Worm (Caenorhabditis elegans) whole organism, L4 larva: Measurements from ENCODE around the gene sru-2.
A peak's percentile ranks its signal among the peaks of the same experiment; 100 is the strongest.

ENCODE experiments used
- F10B5.3 ChIP-seq: sonication (generic microtip); optimal IDR thresholded peaks from 2 replicates; lab custom pipeline; 2016; ENCODE audit warnings: mild to moderate bottlenecking, missing genetic modification characterization, missing compliant biosample characterization
- F37D6.2 ChIP-seq: sonication (generic microtip); optimal IDR thresholded peaks from 2 replicates; lab custom pipeline; 2016; ENCODE audit warnings: mild to moderate bottlenecking, missing genetic modification characterization, missing compliant biosample characterization
- F44E2.7 ChIP-seq: fragments of 200-800 bp; sonication (Bioruptor generic); IDR thresholded peaks from 2 replicates; pipeline ENCODE4 v2.1.2; 2022; ENCODE audit warnings: missing genetic modification characterization, missing compliant biosample characterization
- F49E8.2 ChIP-seq: sonication (generic microtip); optimal IDR thresholded peaks from 2 replicates; lab custom pipeline; 2016; ENCODE audit warnings: missing compliant biosample characterization, mild to moderate bottlenecking, missing genetic modification characterization, borderline replicate concordance
- T20F7.1 ChIP-seq: fragments of 200-800 bp; sonication (Bioruptor generic); optimal IDR thresholded peaks from 2 replicates; lab custom pipeline; 2018; ENCODE audit warnings: mild to moderate bottlenecking, missing genetic modification characterization, missing compliant biosample characterization
- T26A8.4 ChIP-seq: fragments of 200-800 bp; sonication (Bioruptor generic); IDR thresholded peaks from 2 replicates; pipeline ENCODE4 v1.3.6; 2022; ENCODE audit warnings: missing genetic modification characterization, missing compliant biosample characterization
- Y105C5A.15 ChIP-seq: fragments of 200-800 bp; sonication (Bioruptor generic); IDR thresholded peaks from 2 replicates; pipeline ENCODE4 v1.3.6; 2022; ENCODE audit warnings: missing genetic modification characterization, missing compliant biosample characterization
- Y48G9A.11 ChIP-seq: fragments of 200-800 bp; sonication (Bioruptor generic); IDR thresholded peaks from 2 replicates; pipeline ENCODE4 v1.3.6; 2022; ENCODE audit warnings: missing genetic modification reagents, missing genetic modification characterization, missing compliant biosample characterization
- Y5F2A.4 ChIP-seq: fragments of 200-800 bp; sonication (Bioruptor generic); optimal IDR thresholded peaks from 2 replicates; lab custom pipeline; 2018; ENCODE audit warnings: mild to moderate bottlenecking, missing genetic modification characterization, missing compliant biosample characterization
- arid-1 ChIP-seq: fragments of 200-800 bp; sonication (Bioruptor generic); conservative IDR thresholded peaks from 2 replicates; pipeline ENCODE4 v1.3.6; 2022; ENCODE audit warnings: missing genetic modification reagents, missing genetic modification characterization, missing compliant biosample characterization
- ceh-32 ChIP-seq: sonication (generic microtip); optimal IDR thresholded peaks from 2 replicates; lab custom pipeline; 2016; ENCODE audit warnings: mild to moderate bottlenecking, missing genetic modification characterization, missing compliant biosample characterization; ENCODE audit not compliant: poor library complexity
- ces-1 ChIP-seq: fragments of 150-350 bp; sonication (generic microtip); optimal IDR thresholded peaks from 4 replicates; lab custom pipeline; 2014; ENCODE audit warnings: missing biosample characterization, missing genetic modification reagents, missing genetic modification characterization
- cey-2 ChIP-seq: sonication (generic microtip); optimal IDR thresholded peaks from 3 replicates; lab custom pipeline; 2017; ENCODE audit warnings: missing genetic modification characterization, mild to moderate bottlenecking, missing compliant biosample characterization, antibody characterized with exemption, borderline replicate concordance; ENCODE audit not compliant: insufficient read depth
- daf-16 ChIP-seq, 3 experiments: sonication (generic microtip); optimal IDR thresholded peaks; 2 replicates each; lab custom pipeline; 2016 to 2017; ENCODE audit warnings: missing genetic modification characterization in 3 of 3, missing genetic modification reagents in 3 of 3, mild to moderate bottlenecking in 2 of 3, missing compliant biosample characterization in 2 of 3, missing biosample characterization in 1 of 3, moderate library complexity in 1 of 3
- dpl-1 ChIP-seq: fragments of 150-350 bp; optimal IDR thresholded peaks from 2 replicates; lab custom pipeline; 2014; ENCODE audit warnings: missing biosample characterization, missing genetic modification reagents, missing genetic modification characterization
- dve-1 ChIP-seq: sonication (generic microtip); optimal IDR thresholded peaks from 2 replicates; lab custom pipeline; 2017; ENCODE audit warnings: antibody characterized with exemption, mild to moderate bottlenecking, missing genetic modification characterization, missing compliant biosample characterization; ENCODE audit not compliant: insufficient read depth
- fkh-10 ChIP-seq: fragments of 150-350 bp; optimal IDR thresholded peaks from 2 replicates; lab custom pipeline; 2014; ENCODE audit warnings: missing biosample characterization, missing genetic modification reagents, missing genetic modification characterization
- hif-1 ChIP-seq, 2 experiments: sonication (generic microtip); optimal IDR thresholded peaks; 2 replicates each; lab custom pipeline; 2016 to 2017; ENCODE audit warnings: missing compliant biosample characterization in 2 of 2, missing genetic modification characterization in 2 of 2, missing genetic modification reagents in 2 of 2, missing genotype in 2 of 2, mild to moderate bottlenecking in 1 of 2
- hlh-30 ChIP-seq: sonication (generic microtip); optimal IDR thresholded peaks from 2 replicates; lab custom pipeline; 2017; ENCODE audit warnings: antibody characterized with exemption, mild to moderate bottlenecking, missing genetic modification characterization, missing compliant biosample characterization; ENCODE audit not compliant: insufficient read depth
- hmg-1.1 ChIP-seq: fragments of 200-800 bp; sonication (Bioruptor generic); IDR thresholded peaks from 2 replicates; pipeline ENCODE4 v1.3.6; 2022; ENCODE audit warnings: missing genetic modification reagents, missing genetic modification characterization, missing compliant biosample characterization
- jun-1 ChIP-seq: fragments of 150-350 bp; optimal IDR thresholded peaks from 2 replicates; lab custom pipeline; 2014; ENCODE audit warnings: missing biosample characterization, missing genetic modification reagents, missing genetic modification characterization
- lin-13 ChIP-seq: fragments of 150-350 bp; optimal IDR thresholded peaks from 2 replicates; lab custom pipeline; 2014; ENCODE audit warnings: missing biosample characterization, missing genetic modification reagents, missing genetic modification characterization
- lin-15B ChIP-seq: fragments of 150-350 bp; sonication (generic microtip); optimal IDR thresholded peaks from 3 replicates; lab custom pipeline; 2014; ENCODE audit warnings: missing biosample characterization, missing genetic modification characterization
- lin-29 ChIP-seq: fragments of 200-800 bp; sonication (Bioruptor generic); IDR thresholded peaks from 2 replicates; pipeline ENCODE4 v1.3.6; 2022; ENCODE audit warnings: missing genetic modification reagents, missing genetic modification characterization, missing compliant biosample characterization
- lin-38 ChIP-seq: fragments of 200-800 bp; sonication (Bioruptor generic); IDR thresholded peaks from 2 replicates; pipeline ENCODE4 v1.3.6; 2022; ENCODE audit warnings: missing genetic modification reagents, missing genetic modification characterization, missing compliant biosample characterization
- lir-3 ChIP-seq: sonication (generic microtip); optimal IDR thresholded peaks from 2 replicates; lab custom pipeline; 2016; ENCODE audit warnings: mild to moderate bottlenecking, missing genetic modification characterization, missing compliant biosample characterization
- lsy-2 ChIP-seq, 2 experiments: fragments of 150-350 bp in 1 of 2; sonication (generic microtip) in 1 of 2; optimal IDR thresholded peaks; 2 replicates each; lab custom pipeline; 2014 to 2017; ENCODE audit warnings: missing biosample characterization in 2 of 2, missing genetic modification characterization in 2 of 2
- madf-9 ChIP-seq: fragments of 200-800 bp; sonication (Bioruptor generic); conservative IDR thresholded peaks from 2 replicates; pipeline ENCODE4 v1.3.6; 2022; ENCODE audit warnings: missing genetic modification reagents, missing genetic modification characterization, missing compliant biosample characterization
- mdl-1 ChIP-seq, 2 experiments: fragments of 150-350 bp in 1 of 2; sonication (generic microtip) in 1 of 2; optimal IDR thresholded peaks; 2 replicates each; lab custom pipeline; 2014 to 2017; ENCODE audit warnings: missing biosample characterization in 2 of 2, missing genetic modification characterization in 2 of 2
- mdt-29 ChIP-seq: fragments of 200-800 bp; sonication (Bioruptor generic); IDR thresholded peaks from 2 replicates; pipeline ENCODE4 v1.3.6; 2022; ENCODE audit warnings: missing genetic modification reagents, missing genetic modification characterization, missing compliant biosample characterization
- mes-2 ChIP-seq: sonication (generic microtip); optimal IDR thresholded peaks from 2 replicates; lab custom pipeline; 2016; ENCODE audit warnings: missing genotype, mild to moderate bottlenecking, missing genetic modification characterization, missing compliant biosample characterization; ENCODE audit not compliant: poor library complexity, severe bottlenecking
- nhr-10 ChIP-seq: fragments of 150-350 bp; optimal IDR thresholded peaks from 2 replicates; lab custom pipeline; 2014; ENCODE audit warnings: missing biosample characterization, missing genetic modification characterization
- nhr-102 ChIP-seq: sonication (generic microtip); optimal IDR thresholded peaks from 2 replicates; lab custom pipeline; 2016; ENCODE audit warnings: mild to moderate bottlenecking, missing genetic modification characterization, moderate library complexity, missing compliant biosample characterization
- nhr-48 ChIP-seq: sonication (generic microtip); optimal IDR thresholded peaks from 2 replicates; lab custom pipeline; 2016; ENCODE audit warnings: mild to moderate bottlenecking, missing genetic modification characterization, missing compliant biosample characterization
- nhr-6 ChIP-seq: fragments of 150-350 bp; optimal IDR thresholded peaks from 2 replicates; lab custom pipeline; 2014; ENCODE audit warnings: missing biosample characterization, missing genetic modification characterization
- pqm-1 ChIP-seq: sonication (generic microtip); optimal IDR thresholded peaks from 2 replicates; lab custom pipeline; 2017; ENCODE audit warnings: missing biosample characterization, missing genetic modification characterization
- rbr-2 ChIP-seq: sonication (generic microtip); optimal IDR thresholded peaks from 2 replicates; lab custom pipeline; 2016; ENCODE audit warnings: missing genotype, missing genetic modification characterization, missing compliant biosample characterization
- saeg-2 ChIP-seq: fragments of 200-800 bp; sonication (Bioruptor generic); IDR thresholded peaks from 2 replicates; pipeline ENCODE4 v1.3.6; 2022; ENCODE audit warnings: missing genetic modification reagents, missing genetic modification characterization, missing compliant biosample characterization
- sdz-12 ChIP-seq: fragments of 200-800 bp; sonication (Bioruptor generic); optimal IDR thresholded peaks from 2 replicates; lab custom pipeline; 2018; ENCODE audit warnings: mild to moderate bottlenecking, missing genetic modification characterization, missing compliant biosample characterization
- set-16 ChIP-seq: fragments of 200-800 bp; sonication (Bioruptor generic); IDR thresholded peaks from 2 replicates; pipeline ENCODE4 v1.3.6; 2022; ENCODE audit warnings: missing genetic modification reagents, missing genetic modification characterization, missing compliant biosample characterization
- snpc-1.2 ChIP-seq: fragments of 200-800 bp; sonication (Bioruptor generic); IDR thresholded peaks from 2 replicates; pipeline ENCODE4 v1.3.6; 2022; ENCODE audit warnings: missing genetic modification reagents, missing genetic modification characterization, missing compliant biosample characterization
- snpc-4 ChIP-seq: fragments of 150-350 bp; optimal IDR thresholded peaks from 2 replicates; lab custom pipeline; 2014; ENCODE audit warnings: missing biosample characterization, missing genetic modification characterization
- spr-3 ChIP-seq: fragments of 200-800 bp; sonication (Bioruptor generic); optimal IDR thresholded peaks from 2 replicates; lab custom pipeline; 2018; ENCODE audit warnings: mild to moderate bottlenecking, missing genetic modification characterization, missing compliant biosample characterization
- tag-97 ChIP-seq: fragments of 200-800 bp; sonication (Bioruptor generic); IDR thresholded peaks from 2 replicates; pipeline ENCODE4 v1.3.6; 2022; ENCODE audit warnings: missing genetic modification characterization, missing compliant biosample characterization
- tra-1 ChIP-seq: fragments of 200-800 bp; sonication (Bioruptor generic); IDR thresholded peaks from 2 replicates; pipeline ENCODE4 v1.3.6; 2022; ENCODE audit warnings: missing genetic modification reagents, missing genetic modification characterization, missing compliant biosample characterization
- unc-62 ChIP-seq, 3 experiments: fragments of 150-350 bp in 1 of 3; sonication (generic microtip); optimal IDR thresholded peaks in 2 of 3; peaks in 1 of 3; 1 replicate in 1 of 3; 2 replicates in 2 of 3; lab custom pipeline; 2014 to 2017; ENCODE audit warnings: missing biosample characterization in 3 of 3, missing genetic modification characterization in 3 of 3, missing genetic modification reagents in 3 of 3, missing genotype in 1 of 3
- zag-1 ChIP-seq: fragments of 150-350 bp; optimal IDR thresholded peaks from 2 replicates; lab custom pipeline; 2014; ENCODE audit warnings: missing biosample characterization, missing genetic modification characterization
- zip-2 ChIP-seq: fragments of 150-350 bp; optimal IDR thresholded peaks from 2 replicates; lab custom pipeline; 2014; ENCODE audit warnings: missing biosample characterization, missing genetic modification characterization

The sru-2 gene

DNA sequence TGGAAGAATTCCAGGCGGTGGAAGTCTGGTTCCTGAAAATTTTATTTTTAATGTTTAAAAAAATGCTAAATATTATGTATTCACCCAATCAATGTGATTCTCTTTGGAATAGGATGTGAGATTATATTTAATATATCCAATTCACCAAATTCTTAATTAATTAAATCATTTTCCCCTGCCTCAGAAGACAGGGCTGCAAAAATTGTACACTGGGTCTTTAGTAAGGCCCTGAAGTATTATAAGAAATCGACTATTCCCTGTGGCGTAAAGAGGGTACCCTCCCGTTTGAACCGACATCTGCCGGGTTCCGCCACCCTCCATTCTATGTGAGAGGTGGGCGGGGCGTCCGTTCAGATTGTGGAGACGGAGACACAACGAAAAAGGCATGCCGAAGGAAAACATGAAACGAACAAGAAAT, 25.2 kb downstream of the sru-2 start:
- TF ChIP-seq F44E2.7 (GFP tag; lab: Robert Waterston, UW) = no peak
- peak in 1 of 2 experiments; percentile 86 for TF ChIP-seq unc-62 (GFP tag; optimal IDR thresholded peaks at IDR 0.05 in 1 of 2; lab: Kevin White, UChicago)
- no peak for TF ChIP-seq unc-62 (tag; optimal IDR thresholded peaks at IDR 0.05; lab: Kevin White, UChicago)
- peak; percentile 61; the same call in 1 of the 2 replicates for TF ChIP-seq arid-1
- no peak for TF ChIP-seq lir-3
- peak; percentile 62 for TF ChIP-seq hmg-1.1 (GFP tag; lab: Robert Waterston, UW)
- peak; percentile 50 for TF ChIP-seq snpc-1.2 (GFP tag; lab: Robert Waterston, UW)
- TF ChIP-seq zag-1 (tag; lab: Kevin White, UChicago) = no peak
- peak; percentile 62 for TF ChIP-seq ces-1
- TF ChIP-seq spr-3 (GFP tag; lab: Kevin White, UChicago) = peak; percentile 59
- TF ChIP-seq lin-29 (GFP tag; lab: Robert Waterston, UW) = no peak
- peak; percentile 66 for TF ChIP-seq hlh-30
- peak; percentile 39 for TF ChIP-seq zip-2 (tag; lab: Kevin White, UChicago)
- peak in 1 of 2 experiments; percentile 48 for TF ChIP-seq hif-1 (tag; optimal IDR thresholded peaks at IDR 0.05; lab: Kevin White, UChicago)
- no peak for TF ChIP-seq Y5F2A.4 (GFP tag; lab: Kevin White, UChicago)
- TF ChIP-seq madf-9 (GFP tag; lab: Robert Waterston, UW) = 0 out of 2 replicates have a peak, but pooled peaks have one; percentile 40
- TF ChIP-seq dpl-1 (GFP tag; lab: Kevin White, UChicago) = peak; percentile 41
- 0 out of 2 replicates have a peak, but pooled peaks have one; percentile 7 for TF ChIP-seq saeg-2
- TF ChIP-seq F37D6.2 = peak; percentile 53
- TF ChIP-seq pqm-1 = no peak
- TF ChIP-seq jun-1 (tag; lab: Kevin White, UChicago) = peak; percentile 1
- peak; percentile 46 for TF ChIP-seq ceh-32 (tag; lab: Kevin White, UChicago)
- TF ChIP-seq lin-15B = no peak
- TF ChIP-seq tra-1 (GFP tag; lab: Robert Waterston, UW) = 0 out of 2 replicates have a peak, but pooled peaks have one; percentile 17
- TF ChIP-seq snpc-4 (tag; lab: Kevin White, UChicago) = peak; percentile 95
- TF ChIP-seq T26A8.4 = peak; percentile 81
- TF ChIP-seq mdl-1 (tag; optimal IDR thresholded peaks at IDR 0.05; lab: Kevin White, UChicago) = peak in 1 of 2 experiments; percentile 71
- TF ChIP-seq F10B5.3 (tag; lab: Kevin White, UChicago) = peak; percentile 86
- peak; percentile 68; the same call in 1 of the 2 replicates for TF ChIP-seq Y48G9A.11 (GFP tag; lab: Robert Waterston, UW)
- TF ChIP-seq lin-13 (GFP tag; lab: Kevin White, UChicago) = peak; percentile 11
- peak; percentile 66 for TF ChIP-seq nhr-6 (tag; lab: Kevin White, UChicago)
- peak; percentile 75 for TF ChIP-seq sdz-12
- TF ChIP-seq dve-1 (tag; lab: Kevin White, UChicago) = peak; percentile 89
- peak; percentile 74 for TF ChIP-seq nhr-48 (tag; lab: Kevin White, UChicago)
- peak; percentile 62 for TF ChIP-seq F49E8.2 (tag; lab: Kevin White, UChicago)
- TF ChIP-seq rbr-2 = peak; percentile 74
- TF ChIP-seq tag-97 (GFP tag; lab: Robert Waterston, UW) = no peak
- peak; percentile 37 for TF ChIP-seq nhr-10
- TF ChIP-seq Y105C5A.15 (GFP tag; lab: Robert Waterston, UW) = 0 out of 2 replicates have a peak, but pooled peaks have one; percentile 13
- TF ChIP-seq nhr-102 = peak; percentile 67
- no peak for TF ChIP-seq cey-2 (tag; lab: Kevin White, UChicago)
- TF ChIP-seq mes-2 (tag; lab: Kevin White, UChicago) = peak; percentile 90
- TF ChIP-seq mdt-29 (GFP tag; lab: Robert Waterston, UW) = 0 out of 2 replicates have a peak, but pooled peaks have one; percentile 28
- TF ChIP-seq lsy-2 (tag; optimal IDR thresholded peaks at IDR 0.05; lab: Kevin White, UChicago) = peak; percentile 33 to 73
- TF ChIP-seq daf-16 (GFP tag; optimal IDR thresholded peaks at IDR 0.05; lab: Kevin White, UChicago) = peak; percentile 5 to 13
- TF ChIP-seq daf-16 (tag; optimal IDR thresholded peaks at IDR 0.05; lab: Kevin White, UChicago) = peak; percentile 25
- TF ChIP-seq fkh-10 (GFP tag; lab: Kevin White, UChicago) = peak; percentile 38
- peak; percentile 76 for TF ChIP-seq lin-38
- TF ChIP-seq T20F7.1 (GFP tag; lab: Kevin White, UChicago) = peak; percentile 65
- peak; percentile 48; the same call in 1 of the 2 replicates for TF ChIP-seq set-16 (GFP tag; lab: Robert Waterston, UW)
